Worm (Caenorhabditis elegans): ENCODE measurements around the gene W03C9.2.
A peak's percentile ranks its signal among the peaks of the same experiment; 100 is the strongest.

W03C9.2 gene

ce11 chrII:11954811-11955210 lies 7.4 kb upstream of the W03C9.2 start:
- TF ChIP-seq vab-15 (tag; optimal IDR thresholded peaks at IDR 0.05) (no peak), efl-1 (optimal IDR thresholded peaks at IDR 0.05) (no peak), efl-1 (GFP tag; optimal IDR thresholded peaks at IDR 0.05 in 1 of 2) (no peak), nhr-76 (tag; optimal IDR thresholded peaks at IDR 0.05) (no peak), fkh-8 (tag; optimal IDR thresholded peaks at IDR 0.05) (no peak), fos-1 (tag; optimal IDR thresholded peaks at IDR 0.05) (no peak), nhr-20 (tag; optimal IDR thresholded peaks at IDR 0.05) (no peak), dsc-1 (tag; optimal IDR thresholded peaks at IDR 0.05) (no peak), unc-30 (tag; optimal IDR thresholded peaks at IDR 0.05) (no peak), hpl-2 (GFP tag; optimal IDR thresholded peaks at IDR 0.05) (no peak), swsn-7 (tag; optimal IDR thresholded peaks at IDR 0.05) (no peak), hlh-17 (GFP tag; optimal IDR thresholded peaks at IDR 0.05; ENCODE audit: borderline replicate concordance) (no peak), nhr-28 (tag; optimal IDR thresholded peaks at IDR 0.05) (no peak), mdl-1 (tag; optimal IDR thresholded peaks at IDR 0.05) (no peak), sptf-1 (tag; optimal IDR thresholded peaks at IDR 0.05) (no peak), Y116A8C.19 (tag; optimal IDR thresholded peaks at IDR 0.05; ENCODE audit: borderline replicate concordance) (no peak), nhr-12 (tag; optimal IDR thresholded peaks at IDR 0.05) (no peak), aly-2 (tag; optimal IDR thresholded peaks at IDR 0.05) (no peak), pag-3 (tag; optimal IDR thresholded peaks at IDR 0.05; ENCODE audit: borderline replicate concordance, insufficient read depth) (no peak)

ce11 chrII:11958793-11959574 lies 3.2 kb upstream of the W03C9.2 start:
- peak; percentile 71 for TF ChIP-seq nhr-20 (tag; optimal IDR thresholded peaks at IDR 0.05)
- TF ChIP-seq fkh-8 (tag; optimal IDR thresholded peaks at IDR 0.05), result peak; percentile 73
- TF ChIP-seq nhr-71 (tag; optimal IDR thresholded peaks at IDR 0.05), result peak; percentile 71
- TF ChIP-seq egl-13 (tag; optimal IDR thresholded peaks at IDR 0.05), result no peak
- peak; percentile 36 to 62 for TF ChIP-seq efl-1 (optimal IDR thresholded peaks at IDR 0.05)
- peak; percentile 55 to 95 for TF ChIP-seq efl-1 (GFP tag; optimal IDR thresholded peaks at IDR 0.05 in 1 of 2)
- peak; percentile 52 for TF ChIP-seq mep-1 (tag; optimal IDR thresholded peaks at IDR 0.05)
- no peak for TF ChIP-seq nhr-28 (tag; optimal IDR thresholded peaks at IDR 0.05)
- peak; percentile 57 for TF ChIP-seq tbx-2 (tag; optimal IDR thresholded peaks at IDR 0.05)
- TF ChIP-seq nhr-19 (GFP tag; conservative IDR thresholded peaks at IDR 0.05), result peak; percentile 66
- TF ChIP-seq ceh-8 (GFP tag; optimal IDR thresholded peaks at IDR 0.05), result no peak
- TF ChIP-seq isw-1 (GFP tag; IDR thresholded peaks at IDR 0.05), result peak; percentile 22; the same call in 1 of the 2 replicates
- TF ChIP-seq irx-1 (tag; optimal IDR thresholded peaks at IDR 0.05), result peak; percentile 59
- TF ChIP-seq grh-1 (GFP tag; IDR thresholded peaks at IDR 0.05), result no peak
- TF ChIP-seq snu-23 (GFP tag; optimal IDR thresholded peaks at IDR 0.05), result peak; percentile 87
- TF ChIP-seq ceh-88 (GFP tag; IDR thresholded peaks at IDR 0.05), result no peak
- no peak for TF ChIP-seq ama-1 (optimal IDR thresholded peaks at IDR 0.05)
- peak; percentile 30 for TF ChIP-seq skn-1 (tag; optimal IDR thresholded peaks at IDR 0.05)
- no peak for TF ChIP-seq sup-37 (GFP tag; optimal IDR thresholded peaks at IDR 0.05)
- peak; percentile 56 for TF ChIP-seq nhr-90 (tag; optimal IDR thresholded peaks at IDR 0.05; ENCODE audit: poor library complexity)
- TF ChIP-seq jun-1 (tag; optimal IDR thresholded peaks at IDR 0.05), result peak; percentile 49
- TF ChIP-seq fkh-10 (GFP tag; optimal IDR thresholded peaks at IDR 0.05), result peak; percentile 21
- peak; percentile 65 for TF ChIP-seq swsn-7 (tag; optimal IDR thresholded peaks at IDR 0.05)
- no peak for TF ChIP-seq tlp-1 (tag; optimal IDR thresholded peaks at IDR 0.05)
- TF ChIP-seq sptf-1 (tag; optimal IDR thresholded peaks at IDR 0.05), result no peak
- no peak for TF ChIP-seq unc-62 (GFP tag; optimal IDR thresholded peaks at IDR 0.05)
- TF ChIP-seq lin-39 (tag; optimal IDR thresholded peaks at IDR 0.05), result no peak
- TF ChIP-seq nhr-12 (tag; optimal IDR thresholded peaks at IDR 0.05), result no peak
- TF ChIP-seq zip-4 (GFP tag; optimal IDR thresholded peaks at IDR 0.05), result no peak
- TF ChIP-seq nhr-77 (tag; optimal IDR thresholded peaks at IDR 0.05), result peak; percentile 59
- TF ChIP-seq hlh-17 (GFP tag; optimal IDR thresholded peaks at IDR 0.05; ENCODE audit: borderline replicate concordance), result no peak
- TF ChIP-seq dsc-1 (tag; optimal IDR thresholded peaks at IDR 0.05), result peak; percentile 70
- no peak for TF ChIP-seq ceh-90 (tag; optimal IDR thresholded peaks at IDR 0.05)
- TF ChIP-seq rnt-1 (tag; optimal IDR thresholded peaks at IDR 0.05), result peak; percentile 86
- TF ChIP-seq lir-3 (tag; optimal IDR thresholded peaks at IDR 0.05; ENCODE audit: poor library complexity), result peak; percentile 36
- TF ChIP-seq snpc-4 (tag; optimal IDR thresholded peaks at IDR 0.05), result peak; percentile 34
- TF ChIP-seq ces-1 (GFP tag; optimal IDR thresholded peaks at IDR 0.05), result no peak
- TF ChIP-seq sox-4 (tag; optimal IDR thresholded peaks at IDR 0.05), result peak; percentile 4
- peak; percentile 38 to 58 (median 42) for TF ChIP-seq dpl-1 (GFP tag; optimal IDR thresholded peaks at IDR 0.05)
- peak in 2 of 3 experiments; percentile 35 to 73 for TF ChIP-seq ceh-82 (tag; optimal IDR thresholded peaks at IDR 0.05)
